Worm (Caenorhabditis elegans) whole organism, midembryonic: Measurements from ENCODE around the gene mrp-1.

Experiments used
- T22C8.4 ChIP-seq: fragments of 200-800 bp; sonication (Bioruptor generic); IDR thresholded peaks from 2 replicates; pipeline ENCODE4 v1.3.6; 2022; ENCODE audit warnings: missing genetic modification characterization, missing compliant biosample characterization
- flt-1 ChIP-seq: fragments of 200-800 bp; sonication (Bioruptor generic); IDR thresholded peaks from 2 replicates; pipeline ENCODE4 v1.3.6; 2022; ENCODE audit warnings: missing genetic modification characterization, missing compliant biosample characterization
- klf-2 ChIP-seq: fragments of 200-800 bp; sonication (Bioruptor generic); conservative IDR thresholded peaks from 2 replicates; pipeline ENCODE4 v1.3.6; 2022; ENCODE audit warnings: missing genetic modification reagents, missing genetic modification characterization, missing compliant biosample characterization
- med-1 ChIP-seq: sonication (generic microtip); optimal IDR thresholded peaks from 2 replicates; lab custom pipeline; 2017; ENCODE audit warnings: missing genetic modification characterization, mild to moderate bottlenecking, missing compliant biosample characterization, antibody characterized with exemption, missing genetic modification reagents; ENCODE audit not compliant: insufficient read depth
- ref-1 ChIP-seq: fragments of 200-800 bp; sonication (Bioruptor generic); conservative IDR thresholded peaks from 2 replicates; pipeline ENCODE4 v1.3.6; 2022; ENCODE audit warnings: missing genetic modification reagents, missing genetic modification characterization, missing compliant biosample characterization
- tab-1 ChIP-seq: fragments of 200-800 bp; sonication (Bioruptor generic); IDR thresholded peaks from 2 replicates; pipeline ENCODE4 v1.3.6; 2022; ENCODE audit warnings: missing genetic modification characterization, missing compliant biosample characterization
- ztf-23 ChIP-seq: fragments of 200-800 bp; sonication (Bioruptor generic); IDR thresholded peaks from 2 replicates; pipeline ENCODE4 v1.3.6; 2022; ENCODE audit warnings: missing genetic modification reagents, missing genetic modification characterization, missing compliant biosample characterization
- ztf-29 ChIP-seq: fragments of 200-800 bp; sonication (Bioruptor generic); IDR thresholded peaks from 2 replicates; pipeline ENCODE4 v1.3.6; 2022; ENCODE audit warnings: missing genetic modification reagents, missing genetic modification characterization, missing compliant biosample characterization

DNA sequence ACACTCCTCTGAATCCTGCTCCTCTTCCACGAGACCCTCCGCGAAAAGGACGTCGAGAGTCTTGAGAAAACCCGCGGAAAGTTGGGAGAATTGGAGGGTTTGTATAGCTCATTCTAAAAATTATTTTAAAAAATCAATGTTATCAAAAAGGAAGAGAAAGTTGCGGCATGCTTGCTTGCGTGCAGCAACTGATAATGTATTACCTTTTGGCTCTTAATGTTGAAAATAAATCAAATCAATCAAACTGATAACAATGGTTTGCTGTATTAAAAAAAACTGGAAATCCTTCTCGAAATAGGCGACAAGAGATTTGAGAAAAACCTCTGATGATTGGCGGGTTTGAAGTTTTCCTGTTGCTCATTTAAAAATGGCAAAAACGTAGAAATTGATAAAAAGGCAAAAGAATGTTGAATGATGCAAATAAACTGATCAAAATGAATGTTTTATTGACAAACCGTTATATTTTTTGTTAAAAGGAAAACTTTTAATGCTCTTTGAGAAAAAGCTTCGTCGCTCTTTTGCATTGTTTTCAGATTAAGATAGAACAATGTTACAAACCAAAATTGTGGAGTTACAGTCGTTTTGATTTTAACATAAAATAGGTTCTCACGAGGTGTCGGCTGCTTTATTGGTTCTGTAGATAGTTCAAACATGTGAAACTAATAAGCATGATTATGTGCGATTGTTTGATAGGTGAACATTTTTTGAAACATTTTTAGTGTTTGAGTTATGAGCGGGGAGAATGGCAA, 32.5 kb downstream of the mrp-1 start:
- TF ChIP-seq T22C8.4 (GFP tag; lab: Robert Waterston, UW) (no peak), klf-2 (GFP tag; lab: Robert Waterston, UW) (no peak), ztf-29 (no peak), med-1 (GFP tag; lab: Kevin White, UChicago) (no peak), flt-1 (GFP tag; lab: Robert Waterston, UW) (no peak), tab-1 (GFP tag; lab: Robert Waterston, UW) (no peak), ref-1 (GFP tag; lab: Robert Waterston, UW) (no peak), ztf-23 (no peak)
